Worm (Caenorhabditis elegans) whole organism, L3 larva: Measurements from ENCODE around the gene tag-151.

Experiments
- R02D3.7 ChIP-seq: fragments of 150-350 bp; optimal IDR thresholded peaks from 2 replicates; lab custom pipeline; 2014; ENCODE audit warnings: missing biosample characterization, missing genetic modification characterization
- ZK546.5 ChIP-seq: sonication (generic microtip); optimal IDR thresholded peaks from 2 replicates; lab custom pipeline; 2017; ENCODE audit warnings: missing biosample characterization, missing genetic modification characterization
- aly-2 ChIP-seq: fragments of 150-350 bp; optimal IDR thresholded peaks from 2 replicates; lab custom pipeline; 2014; ENCODE audit warnings: missing biosample characterization, missing genetic modification characterization
- ama-1 ChIP-seq: fragments of 150-350 bp; optimal IDR thresholded peaks from 2 replicates; lab custom pipeline; 2018
- ceh-16 ChIP-seq: sonication (generic microtip); optimal IDR thresholded peaks from 2 replicates; lab custom pipeline; 2017; ENCODE audit warnings: missing biosample characterization, missing genetic modification characterization
- ceh-28 ChIP-seq: fragments of 150-350 bp; optimal IDR thresholded peaks from 2 replicates; lab custom pipeline; 2014; ENCODE audit warnings: missing biosample characterization, missing genetic modification reagents, missing genetic modification characterization
- ceh-82 ChIP-seq: fragments of 150-350 bp; optimal IDR thresholded peaks from 2 replicates; lab custom pipeline; 2014; ENCODE audit warnings: missing biosample characterization, missing genetic modification characterization
- daf-12 ChIP-seq: fragments of 150-350 bp; optimal IDR thresholded peaks from 2 replicates; lab custom pipeline; 2014; ENCODE audit warnings: missing biosample characterization, missing genetic modification reagents, missing genetic modification characterization
- egl-27 ChIP-seq: sonication (generic microtip); optimal IDR thresholded peaks from 4 replicates; lab custom pipeline; 2017; ENCODE audit warnings: missing biosample characterization, missing genetic modification reagents, missing genetic modification characterization
- elt-2 ChIP-seq: sonication (generic microtip); optimal IDR thresholded peaks from 2 replicates; lab custom pipeline; 2016; ENCODE audit warnings: missing genetic modification reagents, mild to moderate bottlenecking, missing genetic modification characterization, missing compliant biosample characterization
- elt-3 ChIP-seq, 3 experiments: fragments of 150-350 bp in 1 of 3; sonication (generic microtip) in 2 of 3; optimal IDR thresholded peaks; 2 replicates in 2 of 3; 4 replicates in 1 of 3; lab custom pipeline; 2014 to 2017; ENCODE audit warnings: missing biosample characterization in 3 of 3, missing genetic modification characterization in 3 of 3
- eor-1 ChIP-seq, 2 experiments: fragments of 150-350 bp; optimal IDR thresholded peaks; 2 replicates each; lab custom pipeline; 2014 to 2018; ENCODE audit warnings: missing biosample characterization in 2 of 2, missing genetic modification characterization in 2 of 2
- fkh-10 ChIP-seq: sonication (generic microtip); optimal IDR thresholded peaks from 2 replicates; lab custom pipeline; 2017; ENCODE audit warnings: missing biosample characterization, missing genetic modification reagents, missing genetic modification characterization
- fkh-2 ChIP-seq: fragments of 150-350 bp; optimal IDR thresholded peaks from 2 replicates; lab custom pipeline; 2014; ENCODE audit warnings: missing biosample characterization, missing genetic modification reagents, missing genetic modification characterization
- fos-1 ChIP-seq: fragments of 150-350 bp; optimal IDR thresholded peaks from 2 replicates; lab custom pipeline; 2014; ENCODE audit warnings: missing biosample characterization, missing genetic modification characterization
- hmg-11 ChIP-seq: sonication (generic microtip); optimal IDR thresholded peaks from 2 replicates; lab custom pipeline; 2016; ENCODE audit warnings: missing genetic modification characterization, missing compliant biosample characterization
- jun-1 ChIP-seq: fragments of 150-350 bp; optimal IDR thresholded peaks from 2 replicates; lab custom pipeline; 2014; ENCODE audit warnings: missing biosample characterization, missing genetic modification reagents, missing genetic modification characterization
- lin-15B ChIP-seq: fragments of 150-350 bp; optimal IDR thresholded peaks from 2 replicates; lab custom pipeline; 2014; ENCODE audit warnings: missing biosample characterization, missing genetic modification characterization
- lin-39 ChIP-seq: fragments of 150-350 bp; optimal IDR thresholded peaks from 2 replicates; lab custom pipeline; 2018; ENCODE audit warnings: missing biosample characterization, missing genetic modification reagents, missing genetic modification characterization
- lsy-12 ChIP-seq: sonication (generic microtip); optimal IDR thresholded peaks from 2 replicates; lab custom pipeline; 2016; ENCODE audit warnings: mild to moderate bottlenecking, missing genetic modification characterization, missing compliant biosample characterization
- mdl-1 ChIP-seq: fragments of 150-350 bp; optimal IDR thresholded peaks from 2 replicates; lab custom pipeline; 2014; ENCODE audit warnings: missing biosample characterization, missing genetic modification characterization
- mml-1 ChIP-seq: fragments of 150-350 bp; sonication (generic microtip); optimal IDR thresholded peaks from 3 replicates; lab custom pipeline; 2014; ENCODE audit warnings: missing biosample characterization, missing genetic modification characterization
- nfya-1 ChIP-seq: sonication (generic microtip); optimal IDR thresholded peaks from 2 replicates; lab custom pipeline; 2017; ENCODE audit warnings: missing genetic modification characterization, mild to moderate bottlenecking, missing compliant biosample characterization, antibody characterized with exemption, moderate library complexity; ENCODE audit not compliant: insufficient read depth
- nhr-11 ChIP-seq: fragments of 150-350 bp; optimal IDR thresholded peaks from 2 replicates; lab custom pipeline; 2014; ENCODE audit warnings: missing biosample characterization, missing genetic modification characterization
- nhr-12 ChIP-seq: fragments of 150-350 bp; optimal IDR thresholded peaks from 2 replicates; lab custom pipeline; 2014; ENCODE audit warnings: missing biosample characterization, missing genetic modification characterization
- nhr-23 ChIP-seq: fragments of 150-350 bp; optimal IDR thresholded peaks from 2 replicates; lab custom pipeline; 2014; ENCODE audit warnings: missing biosample characterization, missing genetic modification reagents, missing genetic modification characterization
- nhr-237 ChIP-seq: fragments of 150-350 bp; optimal IDR thresholded peaks from 2 replicates; lab custom pipeline; 2014; ENCODE audit warnings: missing biosample characterization, missing genetic modification characterization
- nhr-25 ChIP-seq: sonication (generic microtip); optimal IDR thresholded peaks from 2 replicates; lab custom pipeline; 2017; ENCODE audit warnings: missing biosample characterization, missing genetic modification characterization
- nhr-28 ChIP-seq: fragments of 150-350 bp; optimal IDR thresholded peaks from 2 replicates; lab custom pipeline; 2014; ENCODE audit warnings: missing biosample characterization, missing genetic modification characterization
- nhr-43 ChIP-seq: sonication (generic microtip); optimal IDR thresholded peaks from 2 replicates; lab custom pipeline; 2016; ENCODE audit warnings: mild to moderate bottlenecking, missing genetic modification characterization, missing compliant biosample characterization; ENCODE audit not compliant: poor library complexity, severe bottlenecking
- nhr-67 ChIP-seq: fragments of 150-350 bp; optimal IDR thresholded peaks from 2 replicates; lab custom pipeline; 2014; ENCODE audit warnings: missing biosample characterization, missing genetic modification characterization
- nhr-76 ChIP-seq: fragments of 150-350 bp; sonication (generic microtip); optimal IDR thresholded peaks from 5 replicates; lab custom pipeline; 2014; ENCODE audit warnings: missing biosample characterization, missing genetic modification characterization
- nhr-77 ChIP-seq: fragments of 150-350 bp; optimal IDR thresholded peaks from 2 replicates; lab custom pipeline; 2014; ENCODE audit warnings: missing biosample characterization, missing genetic modification characterization
- pha-4 ChIP-seq: fragments of 150-350 bp; optimal IDR thresholded peaks from 2 replicates; lab custom pipeline; 2014; ENCODE audit warnings: missing biosample characterization, missing genetic modification reagents, missing genetic modification characterization
- pqm-1 ChIP-seq: fragments of 150-350 bp; optimal IDR thresholded peaks from 2 replicates; lab custom pipeline; 2017; ENCODE audit warnings: missing biosample characterization, missing genetic modification characterization, inconsistent platforms
- sea-2 ChIP-seq: fragments of 150-350 bp; sonication (generic microtip); optimal IDR thresholded peaks from 4 replicates; lab custom pipeline; 2014; ENCODE audit warnings: missing biosample characterization, missing genetic modification reagents, missing genetic modification characterization
- skn-1 ChIP-seq: fragments of 150-350 bp; optimal IDR thresholded peaks from 2 replicates; lab custom pipeline; 2014; ENCODE audit warnings: missing biosample characterization, missing genetic modification characterization
- snpc-4 ChIP-seq: fragments of 150-350 bp; optimal IDR thresholded peaks from 2 replicates; lab custom pipeline; 2014; ENCODE audit warnings: missing biosample characterization, missing genetic modification characterization
- tbx-2 ChIP-seq: sonication (generic microtip); optimal IDR thresholded peaks from 2 replicates; lab custom pipeline; 2016; ENCODE audit warnings: mild to moderate bottlenecking, missing genetic modification characterization, missing compliant biosample characterization
- unc-39 ChIP-seq: sonication (generic microtip); optimal IDR thresholded peaks from 4 replicates; lab custom pipeline; 2017; ENCODE audit warnings: missing biosample characterization, missing genetic modification characterization
- unc-62 ChIP-seq: fragments of 150-350 bp; sonication (generic microtip); optimal IDR thresholded peaks from 4 replicates; lab custom pipeline; 2014; ENCODE audit warnings: missing biosample characterization, missing genetic modification reagents, missing genetic modification characterization
- zag-1 ChIP-seq: fragments of 150-350 bp; optimal IDR thresholded peaks from 2 replicates; lab custom pipeline; 2014; ENCODE audit warnings: missing biosample characterization, missing genetic modification characterization
- ztf-11 ChIP-seq: fragments of 150-350 bp; optimal IDR thresholded peaks from 2 replicates; lab custom pipeline; 2014; ENCODE audit warnings: missing biosample characterization, missing genetic modification characterization
- ztf-4 ChIP-seq: fragments of 150-350 bp; optimal IDR thresholded peaks from 2 replicates; lab custom pipeline; 2014; ENCODE audit warnings: missing biosample characterization, missing genetic modification characterization

Gene tag-151

DNA sequence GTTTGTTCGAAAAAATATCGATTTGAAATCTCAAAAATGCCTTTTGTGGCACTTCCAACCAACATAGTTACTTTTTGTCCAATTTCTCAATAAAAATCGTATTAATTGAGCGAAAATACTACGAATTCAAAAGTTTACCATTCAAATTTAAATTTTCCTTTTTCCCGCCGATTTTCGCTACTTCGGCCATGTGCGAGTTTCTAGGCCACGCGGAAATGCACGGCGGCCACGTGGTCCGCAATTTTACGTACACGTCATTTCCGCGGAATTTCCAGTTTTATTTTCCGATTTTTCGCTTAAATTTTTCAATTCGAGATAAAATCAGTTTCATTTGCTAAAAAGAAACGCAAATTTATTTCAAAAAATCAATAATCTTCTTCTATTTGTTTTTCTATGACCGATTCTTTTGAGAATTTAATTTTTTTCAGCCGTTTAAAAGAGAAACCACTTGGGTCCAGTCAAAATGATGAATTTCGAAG, 29.9 kb downstream of the tag-151 start, which contains the start of gene eas-1:
Gene eas-1 (plus strand): TSS at position 429 of the 479 bp plus-strand sequence.
- TF ChIP-seq R02D3.7 (peak; percentile 25), ceh-28 (tag; lab: Kevin White, UChicago) (peak; percentile 35), ama-1 (lab: Kevin White, UChicago) (no peak), nhr-237 (tag; lab: Kevin White, UChicago) (no peak), tbx-2 (tag; lab: Kevin White, UChicago) (peak; percentile 3), lsy-12 (tag; lab: Kevin White, UChicago) (peak; percentile 82), nhr-23 (tag; lab: Kevin White, UChicago) (peak; percentile 81), mdl-1 (tag; lab: Kevin White, UChicago) (peak; percentile 53), hmg-11 (peak; percentile 22), ceh-16 (tag; lab: Kevin White, UChicago) (no peak), egl-27 (no peak), skn-1 (peak; percentile 44), mml-1 (no peak), nhr-43 (tag; lab: Kevin White, UChicago) (peak; percentile 90), sea-2 (no peak), nhr-67 (tag; lab: Kevin White, UChicago) (no peak), lin-15B (peak; percentile 82), ztf-11 (tag; lab: Kevin White, UChicago) (no peak), aly-2 (tag; lab: Kevin White, UChicago) (no peak), jun-1 (tag; lab: Kevin White, UChicago) (peak; percentile 57), elt-2 (tag; lab: Kevin White, UChicago) (peak; percentile 62), nfya-1 (tag; lab: Kevin White, UChicago) (peak; percentile 82), nhr-25 (tag; lab: Kevin White, UChicago) (peak; percentile 77), zag-1 (tag; lab: Kevin White, UChicago) (no peak), daf-12 (tag; lab: Kevin White, UChicago) (no peak), lin-39 (tag; lab: Kevin White, UChicago) (peak; percentile 52), snpc-4 (tag; lab: Kevin White, UChicago) (peak; percentile 72), ZK546.5 (no peak), pqm-1 (tag; lab: Kevin White, UChicago) (peak; percentile 21), elt-3 (tag; optimal IDR thresholded peaks at IDR 0.05; lab: Kevin White, UChicago) (no peak)
- TF ChIP-seq, all 47 proteins: peak for 17

DNA sequence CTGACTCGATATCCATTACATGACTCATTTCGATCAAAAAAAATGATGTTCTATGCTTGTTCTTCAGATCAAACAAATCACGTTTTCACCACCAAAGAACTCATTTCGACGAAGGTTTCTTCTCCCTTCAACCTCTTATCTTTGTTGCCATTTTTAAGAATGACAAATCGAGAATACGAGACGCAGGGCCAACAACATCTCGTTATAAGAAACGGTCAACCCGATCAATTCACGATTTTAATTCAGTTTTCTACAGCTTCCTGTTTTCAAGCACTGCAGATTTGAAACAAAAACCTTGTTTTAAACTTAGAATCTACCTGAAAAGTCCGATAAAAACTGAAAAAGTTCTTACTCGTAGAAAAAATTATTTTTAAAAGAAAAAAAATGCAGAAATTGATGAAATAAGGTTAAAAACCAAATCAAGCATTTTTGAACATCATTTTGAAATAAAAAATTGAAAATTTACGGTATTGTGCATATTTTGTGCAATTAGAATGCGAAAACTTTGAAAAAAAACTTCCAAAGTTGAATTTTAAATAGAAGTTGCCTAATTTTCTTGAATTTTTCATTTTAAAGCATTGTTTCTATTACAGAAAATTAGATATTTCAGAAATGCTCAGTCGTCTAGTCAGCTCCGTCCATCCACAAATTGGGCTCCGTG, 31.6 kb downstream of the tag-151 start, which contains the start of gene acs-11:
Gene acs-11 (plus strand): TSS at position 611 of the 661 bp plus-strand sequence.
- TF ChIP-seq lin-39 (tag; lab: Kevin White, UChicago): no peak
- TF ChIP-seq nhr-28 (tag; lab: Kevin White, UChicago): no peak
- TF ChIP-seq pqm-1 (tag; lab: Kevin White, UChicago): peak; percentile 39
- peak; percentile 29 for TF ChIP-seq nhr-23 (tag; lab: Kevin White, UChicago)
- no peak for TF ChIP-seq nhr-237 (tag; lab: Kevin White, UChicago)
- no peak for TF ChIP-seq nhr-67 (tag; lab: Kevin White, UChicago)
- no peak for TF ChIP-seq ztf-4 (tag; lab: Kevin White, UChicago)
- no peak for TF ChIP-seq eor-1 (tag; optimal IDR thresholded peaks at IDR 0.05; lab: Kevin White, UChicago)
- no peak for TF ChIP-seq fos-1
- peak; percentile 62 for TF ChIP-seq elt-2 (tag; lab: Kevin White, UChicago)
- peak; percentile 33 for TF ChIP-seq lsy-12 (tag; lab: Kevin White, UChicago)
- TF ChIP-seq jun-1 (tag; lab: Kevin White, UChicago): peak; percentile 12

- TF ChIP-seq ceh-82 (tag; lab: Kevin White, UChicago): no peak
- no peak for TF ChIP-seq R02D3.7
- TF ChIP-seq fkh-2: no peak
- TF ChIP-seq lin-39 (tag; lab: Kevin White, UChicago): no peak
- no peak for TF ChIP-seq mdl-1 (tag; lab: Kevin White, UChicago)
- peak; percentile 84 for TF ChIP-seq nhr-11 (tag; lab: Kevin White, UChicago)
- peak; percentile 3 for TF ChIP-seq nfya-1 (tag; lab: Kevin White, UChicago)
- peak; percentile 24 for TF ChIP-seq tbx-2 (tag; lab: Kevin White, UChicago)
- no peak for TF ChIP-seq unc-39 (tag; lab: Kevin White, UChicago)
- TF ChIP-seq nhr-23 (tag; lab: Kevin White, UChicago): peak; percentile 92
- TF ChIP-seq zag-1 (tag; lab: Kevin White, UChicago): no peak
- TF ChIP-seq ztf-4 (tag; lab: Kevin White, UChicago): no peak
- no peak for TF ChIP-seq eor-1 (tag; optimal IDR thresholded peaks at IDR 0.05; lab: Kevin White, UChicago)
- no peak for TF ChIP-seq pha-4
- TF ChIP-seq nhr-77 (tag; lab: Kevin White, UChicago): no peak
- no peak for TF ChIP-seq nhr-28 (tag; lab: Kevin White, UChicago)
- peak; percentile 34 for TF ChIP-seq mml-1
- no peak for TF ChIP-seq nhr-12 (tag; lab: Kevin White, UChicago)
- TF ChIP-seq hmg-11: no peak
- no peak for TF ChIP-seq ZK546.5
- TF ChIP-seq aly-2 (tag; lab: Kevin White, UChicago): no peak
- no peak for TF ChIP-seq jun-1 (tag; lab: Kevin White, UChicago)
- peak; percentile 88 for TF ChIP-seq nhr-25 (tag; lab: Kevin White, UChicago)
- no peak for TF ChIP-seq daf-12 (tag; lab: Kevin White, UChicago)
- no peak for TF ChIP-seq fkh-10 (GFP tag; lab: Kevin White, UChicago)
- TF ChIP-seq nhr-76: no peak
- no peak for TF ChIP-seq ceh-28 (tag; lab: Kevin White, UChicago)
- no peak for TF ChIP-seq nhr-237 (tag; lab: Kevin White, UChicago)
- TF ChIP-seq fos-1: no peak
- no peak for TF ChIP-seq unc-62 (GFP tag; lab: Kevin White, UChicago)
- no peak for TF ChIP-seq ceh-16 (tag; lab: Kevin White, UChicago)
Measured at ce11 chrII:4745281-4745680, 35.2 kb downstream of the tag-151 start.
